Worm (Caenorhabditis elegans) whole organism, L3 larva: ENCODE measurements around the gene Y39H10B.2.
A peak's percentile ranks its signal among the peaks of the same experiment; 100 is the strongest.

Source experiments
- ceh-16 ChIP-seq: sonication (generic microtip); optimal IDR thresholded peaks from 2 replicates; lab custom pipeline; 2017; ENCODE audit warnings: missing biosample characterization, missing genetic modification characterization
- ceh-28 ChIP-seq: fragments of 150-350 bp; optimal IDR thresholded peaks from 2 replicates; lab custom pipeline; 2014; ENCODE audit warnings: missing biosample characterization, missing genetic modification reagents, missing genetic modification characterization
- ceh-82 ChIP-seq: fragments of 150-350 bp; optimal IDR thresholded peaks from 2 replicates; lab custom pipeline; 2014; ENCODE audit warnings: missing biosample characterization, missing genetic modification characterization
- ceh-9 ChIP-seq: sonication (generic microtip); optimal IDR thresholded peaks from 2 replicates; lab custom pipeline; 2018; ENCODE audit warnings: missing biosample characterization, missing genetic modification characterization
- daf-12 ChIP-seq: fragments of 150-350 bp; optimal IDR thresholded peaks from 2 replicates; lab custom pipeline; 2014; ENCODE audit warnings: missing biosample characterization, missing genetic modification reagents, missing genetic modification characterization
- egl-5 ChIP-seq: fragments of 150-350 bp; optimal IDR thresholded peaks from 2 replicates; lab custom pipeline; 2017; ENCODE audit warnings: missing biosample characterization, missing genetic modification reagents, missing genetic modification characterization, inconsistent platforms
- elt-1 ChIP-seq: fragments of 150-350 bp; optimal IDR thresholded peaks from 2 replicates; lab custom pipeline; 2014; ENCODE audit warnings: missing biosample characterization, missing genetic modification characterization
- elt-2 ChIP-seq: sonication (generic microtip); optimal IDR thresholded peaks from 2 replicates; lab custom pipeline; 2016; ENCODE audit warnings: missing genetic modification reagents, mild to moderate bottlenecking, missing genetic modification characterization, missing compliant biosample characterization
- elt-3 ChIP-seq, 3 experiments: fragments of 150-350 bp in 1 of 3; sonication (generic microtip) in 2 of 3; optimal IDR thresholded peaks; 2 replicates in 2 of 3; 4 replicates in 1 of 3; lab custom pipeline; 2014 to 2017; ENCODE audit warnings: missing biosample characterization in 3 of 3, missing genetic modification characterization in 3 of 3
- fkh-10 ChIP-seq: sonication (generic microtip); optimal IDR thresholded peaks from 2 replicates; lab custom pipeline; 2017; ENCODE audit warnings: missing biosample characterization, missing genetic modification reagents, missing genetic modification characterization
- fkh-2 ChIP-seq: fragments of 150-350 bp; optimal IDR thresholded peaks from 2 replicates; lab custom pipeline; 2014; ENCODE audit warnings: missing biosample characterization, missing genetic modification reagents, missing genetic modification characterization
- fos-1 ChIP-seq: fragments of 150-350 bp; optimal IDR thresholded peaks from 2 replicates; lab custom pipeline; 2014; ENCODE audit warnings: missing biosample characterization, missing genetic modification characterization
- hmg-11 ChIP-seq: sonication (generic microtip); optimal IDR thresholded peaks from 2 replicates; lab custom pipeline; 2016; ENCODE audit warnings: missing genetic modification characterization, missing compliant biosample characterization
- jun-1 ChIP-seq: fragments of 150-350 bp; optimal IDR thresholded peaks from 2 replicates; lab custom pipeline; 2014; ENCODE audit warnings: missing biosample characterization, missing genetic modification reagents, missing genetic modification characterization
- lin-39 ChIP-seq: fragments of 150-350 bp; optimal IDR thresholded peaks from 2 replicates; lab custom pipeline; 2018; ENCODE audit warnings: missing biosample characterization, missing genetic modification reagents, missing genetic modification characterization
- mdl-1 ChIP-seq: fragments of 150-350 bp; optimal IDR thresholded peaks from 2 replicates; lab custom pipeline; 2014; ENCODE audit warnings: missing biosample characterization, missing genetic modification characterization
- nfya-1 ChIP-seq: sonication (generic microtip); optimal IDR thresholded peaks from 2 replicates; lab custom pipeline; 2017; ENCODE audit warnings: missing genetic modification characterization, mild to moderate bottlenecking, missing compliant biosample characterization, antibody characterized with exemption, moderate library complexity; ENCODE audit not compliant: insufficient read depth
- nhr-11 ChIP-seq: fragments of 150-350 bp; optimal IDR thresholded peaks from 2 replicates; lab custom pipeline; 2014; ENCODE audit warnings: missing biosample characterization, missing genetic modification characterization
- nhr-23 ChIP-seq: fragments of 150-350 bp; optimal IDR thresholded peaks from 2 replicates; lab custom pipeline; 2014; ENCODE audit warnings: missing biosample characterization, missing genetic modification reagents, missing genetic modification characterization
- nhr-25 ChIP-seq: sonication (generic microtip); optimal IDR thresholded peaks from 2 replicates; lab custom pipeline; 2017; ENCODE audit warnings: missing biosample characterization, missing genetic modification characterization
- nhr-28 ChIP-seq: fragments of 150-350 bp; optimal IDR thresholded peaks from 2 replicates; lab custom pipeline; 2014; ENCODE audit warnings: missing biosample characterization, missing genetic modification characterization
- nhr-43 ChIP-seq: sonication (generic microtip); optimal IDR thresholded peaks from 2 replicates; lab custom pipeline; 2016; ENCODE audit warnings: mild to moderate bottlenecking, missing genetic modification characterization, missing compliant biosample characterization; ENCODE audit not compliant: poor library complexity, severe bottlenecking
- nhr-67 ChIP-seq: fragments of 150-350 bp; optimal IDR thresholded peaks from 2 replicates; lab custom pipeline; 2014; ENCODE audit warnings: missing biosample characterization, missing genetic modification characterization
- nhr-77 ChIP-seq: fragments of 150-350 bp; optimal IDR thresholded peaks from 2 replicates; lab custom pipeline; 2014; ENCODE audit warnings: missing biosample characterization, missing genetic modification characterization
- pha-4 ChIP-seq: fragments of 150-350 bp; optimal IDR thresholded peaks from 2 replicates; lab custom pipeline; 2014; ENCODE audit warnings: missing biosample characterization, missing genetic modification reagents, missing genetic modification characterization
- pqm-1 ChIP-seq: fragments of 150-350 bp; optimal IDR thresholded peaks from 2 replicates; lab custom pipeline; 2017; ENCODE audit warnings: missing biosample characterization, missing genetic modification characterization, inconsistent platforms
- sea-2 ChIP-seq: fragments of 150-350 bp; sonication (generic microtip); optimal IDR thresholded peaks from 4 replicates; lab custom pipeline; 2014; ENCODE audit warnings: missing biosample characterization, missing genetic modification reagents, missing genetic modification characterization
- unc-39 ChIP-seq: sonication (generic microtip); optimal IDR thresholded peaks from 4 replicates; lab custom pipeline; 2017; ENCODE audit warnings: missing biosample characterization, missing genetic modification characterization
- unc-62 ChIP-seq: fragments of 150-350 bp; sonication (generic microtip); optimal IDR thresholded peaks from 4 replicates; lab custom pipeline; 2014; ENCODE audit warnings: missing biosample characterization, missing genetic modification reagents, missing genetic modification characterization
- ztf-11 ChIP-seq: fragments of 150-350 bp; optimal IDR thresholded peaks from 2 replicates; lab custom pipeline; 2014; ENCODE audit warnings: missing biosample characterization, missing genetic modification characterization
- ztf-4 ChIP-seq: fragments of 150-350 bp; optimal IDR thresholded peaks from 2 replicates; lab custom pipeline; 2014; ENCODE audit warnings: missing biosample characterization, missing genetic modification characterization

Y39H10B.2 gene

ce11 chrV:3633041-3633440 lies 35.5 kb upstream of the Y39H10B.2 start, which contains the start of gene F59B1.2:
F59B1.2 (plus strand) TSS chrV:3633341.
- TF ChIP-seq ceh-28 (no peak), unc-39 (tag; lab: Kevin White, UChicago) (no peak), nhr-28 (tag; lab: Kevin White, UChicago) (no peak), hmg-11 (tag; lab: Kevin White, UChicago) (no peak), fkh-10 (no peak), sea-2 (GFP tag; lab: Kevin White, UChicago) (no peak)

DNA sequence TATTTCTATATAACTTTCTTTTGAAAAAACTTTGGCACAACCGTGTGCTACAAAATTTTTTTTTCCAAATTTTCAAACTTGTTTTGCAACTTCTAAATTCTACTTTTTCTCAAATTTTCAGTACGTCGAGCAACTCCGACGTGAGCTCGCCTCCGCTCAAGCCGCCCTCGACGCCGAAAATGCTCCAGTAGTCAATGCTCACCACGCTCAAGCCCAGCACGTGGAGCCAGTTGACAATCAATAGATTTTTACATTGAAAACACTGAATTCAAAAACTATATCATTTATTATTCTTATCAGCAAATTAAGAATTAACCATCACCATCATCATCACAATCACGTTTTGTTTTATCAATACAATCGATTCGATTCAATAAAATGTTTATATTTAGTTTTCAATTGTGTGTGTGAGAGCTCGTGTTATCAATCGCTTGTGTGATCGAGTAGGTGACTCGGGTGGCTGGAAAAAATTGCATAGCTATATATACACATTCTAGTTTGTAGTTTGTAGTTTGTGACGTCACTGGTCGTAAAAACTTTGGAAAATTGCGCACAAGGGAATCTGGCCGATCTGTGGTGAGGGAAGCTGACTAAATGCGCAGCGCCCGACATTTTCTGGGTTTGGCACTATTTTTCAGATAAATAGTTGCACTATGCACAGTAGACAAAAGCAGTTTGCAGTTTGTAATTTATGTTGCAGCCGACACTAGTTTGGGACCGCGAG lies 34.1 kb upstream of the Y39H10B.2 start:
- TF ChIP-seq ceh-16 (tag; lab: Kevin White, UChicago) (no peak), elt-2 (tag; lab: Kevin White, UChicago) (peak; percentile 96), ceh-28 (peak; percentile 61), nfya-1 (tag; lab: Kevin White, UChicago) (peak; percentile 27), jun-1 (tag; lab: Kevin White, UChicago) (peak; percentile 50), fos-1 (tag; lab: Kevin White, UChicago) (peak; percentile 11), unc-62 (GFP tag; lab: Kevin White, UChicago) (no peak), pqm-1 (tag; lab: Kevin White, UChicago) (peak; percentile 87), nhr-67 (tag; lab: Kevin White, UChicago) (no peak), ceh-9 (no peak), pha-4 (peak; percentile 80)

DNA sequence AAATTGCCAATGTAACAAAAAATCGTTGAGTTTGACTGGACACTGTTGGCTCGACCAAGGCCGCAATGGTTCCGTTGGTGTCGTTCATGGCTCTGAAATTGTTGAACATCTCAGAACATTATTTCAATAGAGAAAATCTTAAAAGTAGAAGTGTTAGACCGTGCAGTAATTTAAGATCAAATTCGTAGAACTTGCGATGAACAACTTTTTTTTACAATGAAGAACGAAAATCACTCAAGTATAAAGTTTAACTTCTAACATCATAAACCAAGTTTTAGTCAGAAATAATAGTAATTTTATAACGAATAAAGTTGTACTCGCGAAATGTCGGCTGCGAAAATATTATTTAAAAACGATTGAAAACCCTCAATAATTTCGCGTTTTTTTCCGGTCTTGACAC lies 31.5 kb upstream of the Y39H10B.2 start, which contains the start of gene srx-41:
Gene srx-41 (minus strand): TSS at position 101 of the 400 bp plus-strand sequence.
- TF ChIP-seq elt-3 (tag; optimal IDR thresholded peaks at IDR 0.05; lab: Kevin White, UChicago) = no peak
- TF ChIP-seq ztf-11 = no peak
- TF ChIP-seq mdl-1 = no peak
- TF ChIP-seq ceh-82 = no peak
- TF ChIP-seq jun-1 (tag; lab: Kevin White, UChicago) = no peak

DNA sequence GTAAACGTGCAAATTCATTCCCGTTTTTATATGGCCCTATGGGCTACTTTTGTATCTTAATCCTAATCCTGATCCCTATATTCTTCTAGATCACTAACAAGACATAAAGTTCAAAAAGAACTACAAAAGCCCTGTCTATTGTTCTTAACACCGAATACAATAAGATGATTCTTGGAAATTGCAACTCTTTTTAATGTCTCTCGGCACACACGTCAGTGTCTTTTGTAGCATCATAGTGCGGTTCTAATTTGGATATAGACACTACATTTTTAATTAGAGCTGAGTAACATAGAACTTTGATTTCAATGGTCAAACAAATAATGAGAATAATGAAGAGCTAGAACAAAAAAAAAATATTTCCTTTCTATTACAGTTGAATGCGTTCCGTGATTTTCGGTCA lies 28.7 kb upstream of the Y39H10B.2 start:
- TF ChIP-seq lin-39 (tag; lab: Kevin White, UChicago) (no peak), pha-4 (no peak), ceh-9 (no peak), fkh-2 (tag; lab: Kevin White, UChicago) (no peak), jun-1 (tag; lab: Kevin White, UChicago) (no peak), ztf-11 (no peak), mdl-1 (no peak), ceh-16 (tag; lab: Kevin White, UChicago) (no peak), nhr-43 (tag; lab: Kevin White, UChicago) (no peak), nfya-1 (tag; lab: Kevin White, UChicago) (no peak), unc-62 (GFP tag; lab: Kevin White, UChicago) (no peak), hmg-11 (tag; lab: Kevin White, UChicago) (no peak), elt-1 (tag; lab: Kevin White, UChicago) (no peak), elt-3 (tag; optimal IDR thresholded peaks at IDR 0.05; lab: Kevin White, UChicago) (no peak), elt-2 (tag; lab: Kevin White, UChicago) (no peak), egl-5 (tag; lab: Kevin White, UChicago) (no peak)

DNA sequence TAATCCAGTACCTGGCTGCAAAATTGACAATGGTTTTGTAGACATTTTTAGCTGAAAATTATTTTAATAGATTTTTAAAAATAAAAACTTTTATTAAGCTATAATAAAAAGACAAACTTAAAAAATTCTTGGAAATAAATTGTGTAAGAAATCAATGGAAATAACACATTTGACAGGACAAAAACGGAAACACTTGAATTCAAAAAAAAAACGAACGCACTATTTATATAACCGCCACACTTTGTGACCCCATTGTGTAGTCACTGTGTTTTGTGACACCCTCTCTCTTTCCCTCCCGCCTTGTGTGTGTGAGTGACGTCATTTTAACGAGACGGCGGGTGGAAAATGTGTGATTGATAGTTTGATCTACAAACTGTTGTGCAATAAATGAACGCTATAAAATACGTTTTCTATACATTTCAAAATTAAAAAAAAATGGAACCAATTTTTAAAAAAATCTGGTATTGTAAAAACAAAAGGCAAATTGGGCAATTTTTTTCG lies 24.3 kb upstream of the Y39H10B.2 start, which contains the start of gene F59B1.8:
Gene F59B1.8 (minus strand): TSS at position 51 of the 501 bp plus-strand sequence.
- TF ChIP-seq pqm-1 (tag; lab: Kevin White, UChicago) (peak; percentile 84), nhr-23 (tag; lab: Kevin White, UChicago) (peak; percentile 55), pha-4 (peak; percentile 91), nhr-25 (tag; lab: Kevin White, UChicago) (peak; percentile 11), nhr-11 (no peak), mdl-1 (no peak), elt-2 (tag; lab: Kevin White, UChicago) (peak; percentile 90), daf-12 (tag; lab: Kevin White, UChicago) (no peak), jun-1 (tag; lab: Kevin White, UChicago) (peak; percentile 66), ztf-4 (tag; lab: Kevin White, UChicago) (no peak), nhr-77 (peak; percentile 30)
